Fruit fly (Drosophila melanogaster): Measurements from ENCODE around the gene CG9776.

Gene CG9776

DNA sequence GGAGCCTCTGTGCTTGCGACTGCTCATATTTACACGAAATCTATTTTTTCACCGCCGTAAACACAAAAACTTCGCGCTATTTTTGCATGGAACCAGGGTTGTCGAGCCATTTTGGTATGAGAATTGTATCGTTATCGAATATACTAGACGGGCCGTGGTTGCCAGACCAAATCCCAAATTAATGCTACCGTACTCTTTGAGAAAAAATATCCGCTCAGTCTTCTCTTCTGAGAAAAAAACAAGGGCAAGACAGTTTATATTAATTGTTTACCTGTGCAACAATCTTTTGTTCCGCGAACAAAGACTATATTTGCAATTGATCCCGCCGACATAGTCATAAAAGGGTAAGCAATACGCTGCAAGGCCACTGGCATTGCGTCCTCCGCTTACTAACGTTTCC, 3.7 kb upstream of the CG9776 start, which contains the start of the genes Skp2 and CG1103:
Gene Skp2, minus strand, starts transcription at position 95 of the 400 bp plus-strand sequence.
Gene CG1103, plus strand, starts transcription at position 176 of the 400 bp plus-strand sequence.
- TF ChIP-seq Sox14 (GFP tag; optimal IDR thresholded peaks at IDR 0.05), result peak; percentile 88
- TF ChIP-seq fkh (GFP tag; optimal IDR thresholded peaks at IDR 0.05), result peak; percentile 28
- TF ChIP-seq svp (GFP tag), result peak; percentile 59
- no peak for TF ChIP-seq CG32006 (GFP tag; optimal IDR thresholded peaks at IDR 0.05)

dm6 chr3R:4334798-4335197, 927 bp upstream of the CG9776 start, which contains the start of gene CG14645:
CG14645 (plus strand) TSS chr3R:4335098.
- TF ChIP-seq OdsH (GFP tag; optimal IDR thresholded peaks at IDR 0.05), result no peak
- TF ChIP-seq CG9139 (GFP tag; optimal IDR thresholded peaks at IDR 0.05), result no peak
- no peak for TF ChIP-seq dac (GFP tag; optimal IDR thresholded peaks at IDR 0.05)
- TF ChIP-seq Sox15 (GFP tag; optimal IDR thresholded peaks at IDR 0.05), result no peak
- no peak for TF ChIP-seq CG8319 (GFP tag; optimal IDR thresholded peaks at IDR 0.05)
- TF ChIP-seq CG6792 (GFP tag; optimal IDR thresholded peaks at IDR 0.05), result no peak
- no peak for TF ChIP-seq fd59A (GFP tag; optimal IDR thresholded peaks at IDR 0.05)
- no peak for TF ChIP-seq net (GFP tag; optimal IDR thresholded peaks at IDR 0.05)
- TF ChIP-seq fkh (GFP tag; optimal IDR thresholded peaks at IDR 0.05), result no peak
- TF ChIP-seq vri (GFP tag; optimal IDR thresholded peaks at IDR 0.05), result no peak
- no peak for TF ChIP-seq CG6163 (GFP tag; IDR thresholded peaks at IDR 0.05)
- no peak for TF ChIP-seq CG31627 (GFP tag; optimal IDR thresholded peaks at IDR 0.05)
- no peak for TF ChIP-seq CG34406 (GFP tag; optimal IDR thresholded peaks at IDR 0.05)

DNA sequence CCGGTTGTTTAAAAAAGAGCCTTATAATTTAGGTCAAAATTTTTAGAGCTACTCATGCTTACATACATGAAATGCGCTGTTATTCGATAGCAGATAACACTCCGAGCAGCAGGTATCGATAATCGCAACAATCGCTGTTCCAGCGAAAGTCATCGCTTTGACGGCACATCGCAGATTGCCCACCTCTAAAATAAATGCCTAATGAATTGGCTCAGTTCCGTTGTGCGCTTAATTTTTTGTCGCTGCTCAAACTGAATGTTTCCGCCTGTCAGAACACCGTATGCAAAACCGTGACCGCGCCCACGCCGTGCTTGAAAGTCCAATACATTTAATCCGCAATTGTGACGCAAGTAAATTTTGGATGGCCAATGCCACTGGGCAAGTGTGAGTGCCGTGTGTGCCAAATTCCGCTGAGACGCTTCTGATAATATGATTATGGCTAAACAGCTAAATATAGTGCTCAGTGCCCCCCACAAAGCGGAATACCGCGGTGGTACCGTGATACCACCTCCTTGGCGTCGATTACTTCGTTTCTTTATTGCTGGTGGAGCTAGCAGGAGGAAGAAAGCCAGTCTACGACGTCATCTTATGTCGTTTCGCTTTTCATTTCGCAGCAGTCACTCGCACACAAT, 14.2 kb downstream of the CG9776 start, which contains the start of gene CG9795:
Gene CG9795, plus strand, starts transcription at position 177 of the 632 bp plus-strand sequence.
- TF ChIP-seq Ets21C (GFP tag; optimal IDR thresholded peaks at IDR 0.05) (peak; percentile 6), Eip75B (GFP tag; optimal IDR thresholded peaks at IDR 0.05) (peak; percentile 51), Ets96B (tag; optimal IDR thresholded peaks at IDR 0.05) (peak; percentile 21), acj6 (GFP tag; optimal IDR thresholded peaks at IDR 0.05) (peak; percentile 30), eg (GFP tag; IDR thresholded peaks at IDR 0.05) (0 out of 3 replicates have a peak, but pooled peaks have one; percentile 37), achi (GFP tag; optimal IDR thresholded peaks at IDR 0.05) (peak; percentile 33), CG8119 (GFP tag; IDR thresholded peaks at IDR 0.05) (0 out of 3 replicates have a peak, but pooled peaks have one; percentile 15), esn (GFP tag; optimal IDR thresholded peaks at IDR 0.05) (peak; percentile 49), CG11294 (GFP tag; IDR thresholded peaks at IDR 0.05) (no peak), cyc (GFP tag; optimal IDR thresholded peaks at IDR 0.05) (peak; percentile 7), Gug (GFP tag; IDR thresholded peaks at IDR 0.05) (no peak), CG6276 (GFP tag; optimal IDR thresholded peaks at IDR 0.05) (no peak), CG6854 (GFP tag; optimal IDR thresholded peaks at IDR 0.05) (peak; percentile 57), Met (GFP tag; optimal IDR thresholded peaks at IDR 0.05) (no peak), CG34406 (GFP tag; optimal IDR thresholded peaks at IDR 0.05) (peak; percentile 26), Eip78C (GFP tag) (peak; percentile 86), lz (GFP tag; optimal IDR thresholded peaks at IDR 0.05) (peak; percentile 46), CG31627 (GFP tag; optimal IDR thresholded peaks at IDR 0.05) (peak; percentile 20), CG3032 (tag; optimal IDR thresholded peaks at IDR 0.05) (peak; percentile 18), Sox14 (GFP tag; optimal IDR thresholded peaks at IDR 0.05) (peak; percentile 55), CG9139 (GFP tag; optimal IDR thresholded peaks at IDR 0.05) (no peak)

DNA sequence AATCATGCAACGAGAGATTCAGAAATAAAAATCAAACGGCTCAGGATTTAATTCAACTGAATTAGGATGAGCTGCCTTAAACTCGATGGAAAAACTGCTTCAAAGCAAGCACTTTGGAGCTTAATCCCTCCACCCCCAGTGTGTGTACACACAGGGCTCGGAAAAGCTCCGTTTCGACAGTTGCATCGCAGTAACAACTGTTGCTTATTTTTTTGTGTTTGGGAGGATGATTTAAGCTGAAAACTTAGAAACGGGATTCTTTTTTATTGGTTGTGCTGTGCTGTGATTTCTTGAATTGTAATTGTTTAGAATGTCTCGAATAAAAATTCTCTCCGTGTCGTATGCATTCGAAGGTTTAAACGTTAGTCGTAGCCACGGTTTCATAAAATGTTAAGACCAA, 14.9 kb downstream of the CG9776 start, which contains the start of gene Syt14:
Gene Syt14, minus strand, starts transcription at position 71 of the 400 bp plus-strand sequence.
- TF ChIP-seq CG15336 (GFP tag; IDR thresholded peaks at IDR 0.05) (no peak), CG3919 (GFP tag; optimal IDR thresholded peaks at IDR 0.05) (no peak), cyc (GFP tag; optimal IDR thresholded peaks at IDR 0.05) (no peak), dac (GFP tag; optimal IDR thresholded peaks at IDR 0.05) (no peak), CG6276 (GFP tag; optimal IDR thresholded peaks at IDR 0.05) (no peak), CG16779 (tag; optimal IDR thresholded peaks at IDR 0.05) (no peak), salr (GFP tag; optimal IDR thresholded peaks at IDR 0.05) (no peak), OdsH (GFP tag; optimal IDR thresholded peaks at IDR 0.05) (no peak)

Measured in whole organism, prepupa.